Fruit fly (Drosophila melanogaster) S2 (cell line): Measurements from ENCODE around the gene lsn.

ENCODE experiments used
- CG8478 ChIP-seq: fragments of >200 bp; optimal IDR thresholded peaks from 2 replicates; lab custom pipeline; 2018
- CTCF ChIP-seq, 2 experiments: fragments of >200 bp; optimal IDR thresholded peaks; 2 replicates each; lab custom pipeline; 2018

DNA sequence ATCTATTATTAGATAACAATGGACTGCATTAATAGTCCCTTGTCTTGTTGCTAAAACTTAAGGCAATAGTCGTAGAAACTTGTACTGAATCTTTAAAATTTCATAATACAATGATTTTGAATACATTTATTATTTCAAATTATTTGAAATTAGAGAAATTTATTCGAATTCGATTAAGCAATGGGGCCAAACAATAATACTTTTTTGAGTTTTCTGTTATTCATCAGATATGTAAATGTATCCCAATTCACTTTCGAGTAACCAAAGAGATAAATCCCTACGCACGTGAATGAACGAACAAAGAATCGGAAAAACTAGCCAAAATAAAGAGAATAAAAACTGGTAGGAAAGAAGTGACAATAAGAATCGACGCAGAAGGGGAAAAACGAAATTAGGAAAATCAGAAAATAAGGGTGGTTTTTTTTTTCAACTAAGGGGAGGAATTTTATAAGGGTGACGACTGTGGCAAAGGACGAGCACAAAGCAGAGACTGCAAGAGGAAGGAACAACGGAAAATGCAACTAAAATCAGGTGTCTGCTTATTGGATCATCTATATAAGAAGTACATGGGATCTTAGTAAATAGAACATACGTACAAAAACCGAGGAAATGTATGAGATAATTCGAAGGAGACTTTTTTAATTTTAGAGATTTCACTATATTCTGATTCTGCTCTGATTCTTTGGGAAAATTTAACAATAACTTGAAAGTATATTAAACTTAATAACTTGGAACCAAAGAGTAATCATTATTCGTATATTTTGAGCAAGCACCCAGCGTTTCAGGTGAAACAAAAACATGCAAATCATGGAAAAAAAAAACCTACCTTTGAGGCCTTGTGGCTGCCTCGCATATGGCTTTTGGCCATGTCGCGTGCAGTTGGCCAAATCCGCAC is 10.1 kb upstream of the lsn start:
- TF ChIP-seq CG8478 (lab: Kevin White, UChicago), result no peak
- no peak for TF ChIP-seq CTCF (optimal IDR thresholded peaks at IDR 0.05; lab: Kevin White, UChicago)
